Fruit fly (Drosophila melanogaster) whole organism, embryonic: ENCODE measurements around the gene Alp9.
A peak's percentile ranks its signal among the peaks of the same experiment; 100 is the strongest.

ENCODE experiments used
- Bdp1 ChIP-seq: fragments of 200-800 bp; sonication (Bioruptor generic); optimal IDR thresholded peaks from 3 replicates; lab custom pipeline; 2016; ENCODE audit warnings: missing biosample characterization, missing genetic modification characterization
- C15 ChIP-seq: fragments of 200-800 bp; sonication (Bioruptor generic); IDR thresholded peaks from 3 replicates; pipeline ENCODE4 v1.3.6; 2022; ENCODE audit warnings: missing biosample characterization, missing genetic modification characterization
- CG11696 ChIP-seq: fragments of 200-800 bp; sonication (Bioruptor generic); IDR thresholded peaks from 2 replicates; pipeline ENCODE4 v1.3.6; 2022; ENCODE audit warnings: missing biosample characterization, missing genetic modification characterization
- CG15073 ChIP-seq: fragments of 200-800 bp; sonication (Bioruptor generic); optimal IDR thresholded peaks from 2 replicates; lab custom pipeline; 2016; ENCODE audit warnings: missing biosample characterization, missing genetic modification characterization
- CG15696 ChIP-seq: fragments of 200-800 bp; sonication (Bioruptor generic); optimal IDR thresholded peaks from 2 replicates; lab custom pipeline; 2019; ENCODE audit warnings: missing biosample characterization, mild to moderate bottlenecking, missing genetic modification characterization, moderate library complexity
- CG1647 ChIP-seq: fragments of 200-800 bp; sonication (Bioruptor generic); optimal IDR thresholded peaks from 3 replicates; lab custom pipeline; 2016; ENCODE audit warnings: missing biosample characterization, missing genetic modification characterization
- CG17186 ChIP-seq: fragments of 200-800 bp; sonication (Bioruptor generic); optimal IDR thresholded peaks from 3 replicates; lab custom pipeline; 2017; ENCODE audit warnings: missing biosample characterization, missing genetic modification reagents, missing genetic modification characterization
- CG17612 ChIP-seq: fragments of 200-800 bp; sonication (Bioruptor generic); IDR thresholded peaks from 2 replicates; pipeline ENCODE4 v1.3.6; 2022; ENCODE audit warnings: missing biosample characterization, missing genetic modification characterization
- CG2199 ChIP-seq: fragments of 200-800 bp; sonication (Bioruptor generic); IDR thresholded peaks from 3 replicates; pipeline ENCODE4 v1.3.6; 2022; ENCODE audit warnings: missing biosample characterization, missing genetic modification characterization
- CG3065 ChIP-seq: fragments of 200-800 bp; sonication (Bioruptor generic); optimal IDR thresholded peaks from 2 replicates; lab custom pipeline; 2016; ENCODE audit warnings: missing biosample characterization, missing genetic modification characterization
- CG3995 ChIP-seq: fragments of 200-800 bp; sonication (Bioruptor generic); optimal IDR thresholded peaks from 3 replicates; lab custom pipeline; 2016; ENCODE audit warnings: missing biosample characterization, missing genetic modification characterization
- CG6272 ChIP-seq: fragments of 200-800 bp; sonication (Bioruptor generic); IDR thresholded peaks from 2 replicates; pipeline ENCODE4 v1.3.6; 2022; ENCODE audit warnings: missing biosample characterization, missing genetic modification characterization
- CG7357 ChIP-seq: fragments of 200-800 bp; sonication (Bioruptor generic); IDR thresholded peaks from 3 replicates; pipeline ENCODE4 v1.3.6; 2022; ENCODE audit warnings: missing biosample characterization, missing genetic modification characterization
- CG7839 ChIP-seq: fragments of 200-800 bp; sonication (Bioruptor generic); optimal IDR thresholded peaks from 3 replicates; lab custom pipeline; 2018; ENCODE audit warnings: missing biosample characterization, mild to moderate bottlenecking, missing genetic modification characterization, moderate library complexity
- CG7963 ChIP-seq: fragments of 200-800 bp; sonication (Bioruptor generic); IDR thresholded peaks from 3 replicates; pipeline ENCODE4 v1.3.6; 2022; ENCODE audit warnings: missing biosample characterization, missing genetic modification characterization; ENCODE audit not compliant: partially characterized antibody
- CG8478 ChIP-seq: fragments of >200 bp; optimal IDR thresholded peaks from 2 replicates; lab custom pipeline; 2018
- Chrac-16 ChIP-seq: fragments of 200-800 bp; sonication (Bioruptor generic); optimal IDR thresholded peaks from 3 replicates; lab custom pipeline; 2016; ENCODE audit warnings: missing biosample characterization, missing genetic modification characterization
- E2f2 ChIP-seq: fragments of 200-800 bp; sonication (Bioruptor generic); IDR thresholded peaks from 2 replicates; pipeline ENCODE4 v1.3.6; 2022; ENCODE audit warnings: missing biosample characterization, missing genetic modification characterization
- Ets97D ChIP-seq: fragments of 200-800 bp; sonication (Bioruptor generic); optimal IDR thresholded peaks from 3 replicates; lab custom pipeline; 2016; ENCODE audit warnings: missing biosample characterization, missing genetic modification characterization
- Fer1 ChIP-seq: fragments of 200-800 bp; sonication (Bioruptor generic); optimal IDR thresholded peaks from 2 replicates; lab custom pipeline; 2017; ENCODE audit warnings: missing biosample characterization, mild to moderate bottlenecking, missing genetic modification characterization
- H2.0 ChIP-seq: fragments of 200-800 bp; sonication (Bioruptor generic); IDR thresholded peaks from 2 replicates; pipeline ENCODE4 v1.3.6; 2022; ENCODE audit warnings: missing biosample characterization, missing genetic modification characterization
- Jarid2 ChIP-seq: fragments of 200-800 bp; sonication (Bioruptor generic); optimal IDR thresholded peaks from 3 replicates; lab custom pipeline; 2017; ENCODE audit warnings: mild to moderate bottlenecking, missing biosample characterization, missing genetic modification reagents, missing genetic modification characterization
- Lpt ChIP-seq: fragments of >200 bp; optimal IDR thresholded peaks from 2 replicates; lab custom pipeline; 2018; ENCODE audit warnings: missing biosample characterization, missing genetic modification characterization
- Scr ChIP-seq: fragments of 200-800 bp; sonication (Bioruptor generic); IDR thresholded peaks from 2 replicates; pipeline ENCODE4 v1.3.6; 2022; ENCODE audit warnings: missing biosample characterization, missing genetic modification characterization; ENCODE audit not compliant: partially characterized antibody
- Sry-δ ChIP-seq: fragments of 200-800 bp; sonication (Bioruptor generic); optimal IDR thresholded peaks from 2 replicates; lab custom pipeline; 2016; ENCODE audit warnings: missing biosample characterization, missing genetic modification characterization
- abd-A ChIP-seq: fragments of 200-800 bp; sonication (Bioruptor generic); optimal IDR thresholded peaks from 3 replicates; lab custom pipeline; 2019; ENCODE audit warnings: missing biosample characterization, mild to moderate bottlenecking, missing genetic modification characterization, moderate library complexity
- amos ChIP-seq: fragments of 200-800 bp; sonication (Bioruptor generic); IDR thresholded peaks from 2 replicates; pipeline ENCODE4 v1.3.6; 2022; ENCODE audit warnings: missing biosample characterization, missing genetic modification characterization; ENCODE audit not compliant: partially characterized antibody
- bbx ChIP-seq: fragments of 200-800 bp; sonication (Bioruptor generic); IDR thresholded peaks from 2 replicates; pipeline ENCODE4 v1.3.6; 2022; ENCODE audit warnings: missing biosample characterization, missing genetic modification characterization; ENCODE audit not compliant: partially characterized antibody
- bigmax ChIP-seq: fragments of 200-800 bp; sonication (Bioruptor generic); optimal IDR thresholded peaks from 2 replicates; lab custom pipeline; 2018; ENCODE audit warnings: missing biosample characterization, mild to moderate bottlenecking, missing genetic modification characterization
- bowl ChIP-seq: fragments of 200-800 bp; sonication (Bioruptor generic); IDR thresholded peaks from 2 replicates; pipeline ENCODE4 v1.3.6; 2022; ENCODE audit warnings: missing biosample characterization, missing genetic modification characterization
- cad ChIP-seq: fragments of >200 bp; optimal IDR thresholded peaks from 2 replicates; lab custom pipeline; 2017; ENCODE audit warnings: missing biosample characterization, missing genetic modification characterization
- dimm ChIP-seq: fragments of 200-800 bp; sonication (Bioruptor generic); IDR thresholded peaks from 2 replicates; pipeline ENCODE4 v1.3.6; 2022; ENCODE audit warnings: missing biosample characterization, missing genetic modification characterization
- dm ChIP-seq: fragments of 200-800 bp; sonication (Bioruptor generic); optimal IDR thresholded peaks from 3 replicates; lab custom pipeline; 2016; ENCODE audit warnings: missing biosample characterization, missing genetic modification characterization
- dpn ChIP-seq, 2 experiments: fragments of 200-800 bp; sonication (Bioruptor generic); optimal IDR thresholded peaks; 3 replicates each; lab custom pipeline; 2016; ENCODE audit warnings: missing biosample characterization in 2 of 2, missing genetic modification characterization in 2 of 2
- ems ChIP-seq: fragments of 200-800 bp; sonication (Bioruptor generic); optimal IDR thresholded peaks from 3 replicates; lab custom pipeline; 2016; ENCODE audit warnings: missing biosample characterization, missing genetic modification characterization
- fd102C ChIP-seq: fragments of 200-800 bp; sonication (Bioruptor generic); optimal IDR thresholded peaks from 2 replicates; lab custom pipeline; 2018; ENCODE audit warnings: missing biosample characterization, mild to moderate bottlenecking, missing genetic modification characterization, moderate library complexity
- fd96Cb ChIP-seq: fragments of 200-800 bp; sonication (Bioruptor generic); optimal IDR thresholded peaks from 2 replicates; lab custom pipeline; 2018; ENCODE audit warnings: missing biosample characterization, mild to moderate bottlenecking, missing genetic modification characterization, moderate library complexity
- gem ChIP-seq: fragments of 200-800 bp; sonication (Bioruptor generic); optimal IDR thresholded peaks from 2 replicates; lab custom pipeline; 2019; ENCODE audit warnings: missing biosample characterization, mild to moderate bottlenecking, missing genetic modification characterization, moderate library complexity
- gsb ChIP-seq: fragments of 200-800 bp; sonication (Bioruptor generic); IDR thresholded peaks from 2 replicates; pipeline ENCODE4 v1.3.6; 2022; ENCODE audit warnings: missing biosample characterization, missing genetic modification characterization
- jigr1 ChIP-seq: fragments of 200-800 bp; sonication (Bioruptor generic); IDR thresholded peaks from 3 replicates; pipeline ENCODE4 v1.3.6; 2022; ENCODE audit warnings: missing biosample characterization, missing genetic modification characterization
- jing ChIP-seq: fragments of 200-800 bp; sonication (Bioruptor generic); optimal IDR thresholded peaks from 2 replicates; lab custom pipeline; 2018; ENCODE audit warnings: missing biosample characterization, mild to moderate bottlenecking, missing genetic modification characterization
- odd ChIP-seq: fragments of 200-800 bp; sonication (Bioruptor generic); optimal IDR thresholded peaks from 2 replicates; lab custom pipeline; 2017; ENCODE audit warnings: missing biosample characterization, mild to moderate bottlenecking, missing genetic modification characterization
- p53 ChIP-seq: fragments of 200-800 bp; sonication (Bioruptor generic); optimal IDR thresholded peaks from 2 replicates; lab custom pipeline; 2016; ENCODE audit warnings: missing biosample characterization, missing genetic modification characterization
- peb ChIP-seq: fragments of 200-800 bp; sonication (Bioruptor generic); IDR thresholded peaks from 2 replicates; pipeline ENCODE4 v1.3.6; 2022; ENCODE audit warnings: missing biosample characterization, missing genetic modification characterization
- pnt ChIP-seq: fragments of 200-800 bp; sonication (Bioruptor generic); optimal IDR thresholded peaks from 3 replicates; lab custom pipeline; 2016; ENCODE audit warnings: missing biosample characterization, missing genetic modification characterization
- row ChIP-seq: fragments of 200-800 bp; sonication (Bioruptor generic); IDR thresholded peaks from 3 replicates; pipeline ENCODE4 v1.3.6; 2022; ENCODE audit warnings: missing biosample characterization, missing genetic modification characterization
- shn ChIP-seq: fragments of 200-800 bp; sonication (Bioruptor generic); optimal IDR thresholded peaks from 3 replicates; lab custom pipeline; 2016; ENCODE audit warnings: missing biosample characterization, missing genetic modification characterization
- twi ChIP-seq: fragments of 200-800 bp; optimal IDR thresholded peaks from 2 replicates; lab custom pipeline; 2019; ENCODE audit warnings: missing biosample characterization, mild to moderate bottlenecking, missing genetic modification characterization, moderate library complexity
- usp ChIP-seq: fragments of >200 bp; optimal IDR thresholded peaks from 2 replicates; lab custom pipeline; 2017; ENCODE audit warnings: missing biosample characterization, missing genetic modification characterization
- yki ChIP-seq: fragments of >200 bp; optimal IDR thresholded peaks from 3 replicates; lab custom pipeline; 2018

Gene Alp9

dm6 chr3L:5577250-5578138, 17.8 kb upstream of the Alp9 start, which contains the start of gene Msr-110 (continued):
- no peak for TF ChIP-seq Scr
- peak; percentile 70 for TF ChIP-seq ems (GFP tag; lab: Kevin White, UChicago)
- peak; percentile 76 for TF ChIP-seq gsb (GFP tag; lab: Robert Waterston, UW)
- peak; percentile 92 for TF ChIP-seq jigr1 (GFP tag; lab: Robert Waterston, UW)
- TF ChIP-seq p53: peak; percentile 35
- TF ChIP-seq pnt (GFP tag; lab: Kevin White, UChicago): peak; percentile 55
- peak; percentile 29 for TF ChIP-seq Ets97D (GFP tag; lab: Kevin White, UChicago)
- TF ChIP-seq Sry-δ (GFP tag; lab: Kevin White, UChicago): peak; percentile 32
- peak; percentile 6 for TF ChIP-seq CG3065 (GFP tag; lab: Kevin White, UChicago)
- TF ChIP-seq H2.0 (GFP tag; lab: Robert Waterston, UW): peak; percentile 72
- no peak for TF ChIP-seq bigmax
- peak; percentile 49 for TF ChIP-seq CG3995 (GFP tag; lab: Kevin White, UChicago)
- peak; percentile 68 for TF ChIP-seq Jarid2 (GFP tag; lab: Kevin White, UChicago)
- TF ChIP-seq CG17612: peak; percentile 23
- no peak for TF ChIP-seq usp (GFP tag; lab: Kevin White, UChicago)
- no peak for TF ChIP-seq bbx (GFP tag; lab: Robert Waterston, UW)
- no peak; the same call in 2 of the 3 replicates for TF ChIP-seq CG2199 (GFP tag; lab: Robert Waterston, UW)
- TF ChIP-seq CG7839 (tag; lab: Kevin White, UChicago): peak; percentile 93
- TF ChIP-seq CG1647 (GFP tag; lab: Kevin White, UChicago): peak; percentile 40
- TF ChIP-seq Bdp1: peak; percentile 61
- peak; percentile 25 for TF ChIP-seq CG15073
- peak; percentile 61 for TF ChIP-seq twi (tag; lab: Kevin White, UChicago)
- TF ChIP-seq gem (tag; lab: Kevin White, UChicago): peak; percentile 92
- TF ChIP-seq jing (GFP tag; lab: Kevin White, UChicago): peak; percentile 78
- TF ChIP-seq CG15696 (tag; lab: Kevin White, UChicago): peak; percentile 50
- no peak for TF ChIP-seq yki (lab: Kevin White, UChicago)
- TF ChIP-seq fd96Cb: peak; percentile 90
- peak; percentile 71 for TF ChIP-seq E2f2 (GFP tag; lab: Robert Waterston, UW)
- peak; percentile 85; the same call in 2 of the 3 replicates for TF ChIP-seq CG7357
- peak; percentile 52 for TF ChIP-seq dm (GFP tag; lab: Kevin White, UChicago)
- peak; percentile 73; the same call in 1 of the 3 replicates for TF ChIP-seq C15 (GFP tag; lab: Robert Waterston, UW)
- TF ChIP-seq shn: peak; percentile 79
- peak; percentile 73 to 85 for TF ChIP-seq dpn (GFP tag; optimal IDR thresholded peaks at IDR 0.05; lab: Kevin White, UChicago)
- peak; percentile 94 for TF ChIP-seq row (GFP tag; lab: Robert Waterston, UW)
- peak; percentile 90 for TF ChIP-seq Fer1 (GFP tag; lab: Kevin White, UChicago)
- TF ChIP-seq Chrac-16 (GFP tag; lab: Kevin White, UChicago): peak; percentile 65
- no peak for TF ChIP-seq CG7963
- TF ChIP-seq CG8478: no peak
- TF ChIP-seq peb (GFP tag; lab: Robert Waterston, UW): peak; percentile 76
- TF ChIP-seq bowl (GFP tag; lab: Robert Waterston, UW): peak; percentile 72
- TF ChIP-seq cad (GFP tag; lab: Kevin White, UChicago): no peak
- TF ChIP-seq Lpt (GFP tag; lab: Kevin White, UChicago): no peak
- no peak for TF ChIP-seq fd102C (GFP tag; lab: Kevin White, UChicago)
- peak; percentile 69 for TF ChIP-seq CG11696 (GFP tag; lab: Robert Waterston, UW)
- TF ChIP-seq CG17186 (GFP tag; lab: Kevin White, UChicago): peak; percentile 13
- TF ChIP-seq dimm: peak; percentile 21; the same call in 1 of the 2 replicates
- peak; percentile 77 for TF ChIP-seq abd-A
- peak; percentile 79 for TF ChIP-seq odd (GFP tag; lab: Kevin White, UChicago)
- peak; percentile 81 for TF ChIP-seq CG6272 (GFP tag; lab: Robert Waterston, UW)
- no peak for TF ChIP-seq amos
